Worm (Caenorhabditis elegans) whole organism, L3 larva: ENCODE measurements around the gene C27H6.8.

Experiments used
- ceh-9 ChIP-seq: sonication (generic microtip); optimal IDR thresholded peaks from 2 replicates; lab custom pipeline; 2018; ENCODE audit warnings: missing biosample characterization, missing genetic modification characterization
- daf-12 ChIP-seq: fragments of 150-350 bp; optimal IDR thresholded peaks from 2 replicates; lab custom pipeline; 2014; ENCODE audit warnings: missing biosample characterization, missing genetic modification reagents, missing genetic modification characterization
- elt-1 ChIP-seq: fragments of 150-350 bp; optimal IDR thresholded peaks from 2 replicates; lab custom pipeline; 2014; ENCODE audit warnings: missing biosample characterization, missing genetic modification characterization
- elt-3 ChIP-seq, 3 experiments: fragments of 150-350 bp in 1 of 3; sonication (generic microtip) in 2 of 3; optimal IDR thresholded peaks; 2 replicates in 2 of 3; 4 replicates in 1 of 3; lab custom pipeline; 2014 to 2017; ENCODE audit warnings: missing biosample characterization in 3 of 3, missing genetic modification characterization in 3 of 3
- lin-39 ChIP-seq: fragments of 150-350 bp; optimal IDR thresholded peaks from 2 replicates; lab custom pipeline; 2018; ENCODE audit warnings: missing biosample characterization, missing genetic modification reagents, missing genetic modification characterization
- nhr-12 ChIP-seq: fragments of 150-350 bp; optimal IDR thresholded peaks from 2 replicates; lab custom pipeline; 2014; ENCODE audit warnings: missing biosample characterization, missing genetic modification characterization
- nhr-28 ChIP-seq: fragments of 150-350 bp; optimal IDR thresholded peaks from 2 replicates; lab custom pipeline; 2014; ENCODE audit warnings: missing biosample characterization, missing genetic modification characterization
- pha-4 ChIP-seq: fragments of 150-350 bp; optimal IDR thresholded peaks from 2 replicates; lab custom pipeline; 2014; ENCODE audit warnings: missing biosample characterization, missing genetic modification reagents, missing genetic modification characterization
- pqm-1 ChIP-seq: fragments of 150-350 bp; optimal IDR thresholded peaks from 2 replicates; lab custom pipeline; 2017; ENCODE audit warnings: missing biosample characterization, missing genetic modification characterization, inconsistent platforms
- skn-1 ChIP-seq: fragments of 150-350 bp; optimal IDR thresholded peaks from 2 replicates; lab custom pipeline; 2014; ENCODE audit warnings: missing biosample characterization, missing genetic modification characterization
- snpc-4 ChIP-seq: fragments of 150-350 bp; optimal IDR thresholded peaks from 2 replicates; lab custom pipeline; 2014; ENCODE audit warnings: missing biosample characterization, missing genetic modification characterization
- unc-62 ChIP-seq: fragments of 150-350 bp; sonication (generic microtip); optimal IDR thresholded peaks from 4 replicates; lab custom pipeline; 2014; ENCODE audit warnings: missing biosample characterization, missing genetic modification reagents, missing genetic modification characterization
- ztf-11 ChIP-seq: fragments of 150-350 bp; optimal IDR thresholded peaks from 2 replicates; lab custom pipeline; 2014; ENCODE audit warnings: missing biosample characterization, missing genetic modification characterization

ce11 chrV:9978425-9978824, 9.2 kb downstream of the C27H6.8 start:
- no peak for TF ChIP-seq nhr-28 (tag; lab: Kevin White, UChicago)
- TF ChIP-seq pqm-1 (tag; lab: Kevin White, UChicago): no peak
- no peak for TF ChIP-seq elt-1
- no peak for TF ChIP-seq nhr-12 (tag; lab: Kevin White, UChicago)
- peak; percentile 59 for TF ChIP-seq lin-39 (tag; lab: Kevin White, UChicago)
- TF ChIP-seq elt-3 (tag; optimal IDR thresholded peaks at IDR 0.05; lab: Kevin White, UChicago): no peak
- TF ChIP-seq snpc-4 (tag; lab: Kevin White, UChicago): peak; percentile 5
- no peak for TF ChIP-seq skn-1 (tag; lab: Kevin White, UChicago)
- no peak for TF ChIP-seq ceh-9 (tag; lab: Kevin White, UChicago)
- no peak for TF ChIP-seq daf-12 (tag; lab: Kevin White, UChicago)
- no peak for TF ChIP-seq ztf-11 (tag; lab: Kevin White, UChicago)
- TF ChIP-seq unc-62 (GFP tag; lab: Kevin White, UChicago): no peak
- TF ChIP-seq pha-4 (tag; lab: Kevin White, UChicago): no peak
